Fruit fly (Drosophila melanogaster) Kc167 (cell line): ENCODE measurements around the gene CG17646.

Experiments
- Myc ChIP-seq: fragments of >200 bp; optimal IDR thresholded peaks from 2 replicates; lab custom pipeline; 2017; ENCODE audit warnings: missing external identifiers
- Sin3A ChIP-seq: fragments of >200 bp; optimal IDR thresholded peaks from 2 replicates; lab custom pipeline; 2018; ENCODE audit warnings: missing external identifiers
- h ChIP-seq: fragments of >200 bp; optimal IDR thresholded peaks from 3 replicates; lab custom pipeline; 2018; ENCODE audit warnings: missing external identifiers
- insv ChIP-seq: fragments of >200 bp; optimal IDR thresholded peaks from 3 replicates; lab custom pipeline; 2018; ENCODE audit warnings: missing external identifiers
- psq ChIP-seq: fragments of >200 bp; optimal IDR thresholded peaks from 2 replicates; lab custom pipeline; 2017; ENCODE audit warnings: missing external identifiers
- ttk ChIP-seq: sonication (Bioruptor generic); optimal IDR thresholded peaks from 2 replicates; lab custom pipeline; 2017; ENCODE audit warnings: missing external identifiers

dm6 chr2L:1708110-1708509 is 24.2 kb upstream of the CG17646 start:
- TF ChIP-seq psq (lab: Kevin White, UChicago) (no peak), ttk (lab: Kevin White, UChicago) (no peak), h (lab: Kevin White, UChicago) (no peak), Sin3A (lab: Kevin White, UChicago) (no peak), insv (no peak), Myc (lab: Kevin White, UChicago) (no peak)
